Worm (Caenorhabditis elegans) whole organism, L3 larva: ENCODE data around the gene srw-55.

ENCODE experiments used
- aly-2 ChIP-seq: fragments of 150-350 bp; optimal IDR thresholded peaks from 2 replicates; lab custom pipeline; 2014; ENCODE audit warnings: missing biosample characterization, missing genetic modification characterization
- elt-3 ChIP-seq, 3 experiments: fragments of 150-350 bp in 1 of 3; sonication (generic microtip) in 2 of 3; optimal IDR thresholded peaks; 2 replicates in 2 of 3; 4 replicates in 1 of 3; lab custom pipeline; 2014 to 2017; ENCODE audit warnings: missing biosample characterization in 3 of 3, missing genetic modification characterization in 3 of 3
- lsy-12 ChIP-seq: sonication (generic microtip); optimal IDR thresholded peaks from 2 replicates; lab custom pipeline; 2016; ENCODE audit warnings: mild to moderate bottlenecking, missing genetic modification characterization, missing compliant biosample characterization
- mdl-1 ChIP-seq: fragments of 150-350 bp; optimal IDR thresholded peaks from 2 replicates; lab custom pipeline; 2014; ENCODE audit warnings: missing biosample characterization, missing genetic modification characterization
- unc-62 ChIP-seq: fragments of 150-350 bp; sonication (generic microtip); optimal IDR thresholded peaks from 4 replicates; lab custom pipeline; 2014; ENCODE audit warnings: missing biosample characterization, missing genetic modification reagents, missing genetic modification characterization

ce11 chrV:15915307-15915706 is 24.8 kb downstream of the srw-55 start:
- TF ChIP-seq aly-2 (tag; lab: Kevin White, UChicago) (no peak), mdl-1 (no peak), lsy-12 (tag; lab: Kevin White, UChicago) (no peak), unc-62 (GFP tag; lab: Kevin White, UChicago) (no peak), elt-3 (tag; optimal IDR thresholded peaks at IDR 0.05; lab: Kevin White, UChicago) (no peak)
